Fruit fly (Drosophila melanogaster) whole organism, embryonic: ENCODE results near the gene kek6.

ENCODE experiments used
- Blimp-1 ChIP-seq: fragments of 200-800 bp; sonication (Bioruptor generic); optimal IDR thresholded peaks from 3 replicates; lab custom pipeline; 2018; ENCODE audit warnings: missing biosample characterization, missing genetic modification characterization, mild to moderate bottlenecking, moderate library complexity, missing genetic modification reagents
- CG10959 ChIP-seq: fragments of 200-800 bp; sonication (Bioruptor generic); IDR thresholded peaks from 2 replicates; pipeline ENCODE4 v1.3.6; 2022; ENCODE audit warnings: missing biosample characterization, missing genetic modification characterization
- CG12071 ChIP-seq: fragments of 200-800 bp; sonication (Bioruptor generic); optimal IDR thresholded peaks from 3 replicates; lab custom pipeline; 2018; ENCODE audit warnings: missing biosample characterization, mild to moderate bottlenecking, missing genetic modification characterization
- CG12299 ChIP-seq: fragments of 200-800 bp; sonication (Bioruptor generic); optimal IDR thresholded peaks from 2 replicates; lab custom pipeline; 2018; ENCODE audit warnings: missing biosample characterization, mild to moderate bottlenecking, missing genetic modification characterization
- CG1529 ChIP-seq: fragments of 200-800 bp; sonication (Bioruptor generic); optimal IDR thresholded peaks from 3 replicates; lab custom pipeline; 2018; ENCODE audit warnings: missing biosample characterization, missing genetic modification characterization
- CG15479 ChIP-seq: fragments of 200-800 bp; sonication (Bioruptor generic); optimal IDR thresholded peaks from 3 replicates; lab custom pipeline; 2019; ENCODE audit warnings: missing biosample characterization, mild to moderate bottlenecking, missing genetic modification characterization, moderate library complexity
- CG15696 ChIP-seq: fragments of 200-800 bp; sonication (Bioruptor generic); optimal IDR thresholded peaks from 2 replicates; lab custom pipeline; 2019; ENCODE audit warnings: missing biosample characterization, mild to moderate bottlenecking, missing genetic modification characterization, moderate library complexity
- CG32532 ChIP-seq: fragments of 200-800 bp; sonication (Bioruptor generic); IDR thresholded peaks from 2 replicates; pipeline ENCODE4 v1.3.6; 2022; ENCODE audit warnings: missing biosample characterization, missing genetic modification characterization
- CG4360 ChIP-seq: fragments of 200-800 bp; sonication (Bioruptor generic); IDR thresholded peaks from 2 replicates; pipeline ENCODE4 v1.3.6; 2022; ENCODE audit warnings: missing biosample characterization, missing genetic modification characterization
- CG6175 ChIP-seq: fragments of 200-800 bp; sonication (Bioruptor generic); IDR thresholded peaks from 3 replicates; pipeline ENCODE4 v1.3.6; 2022; ENCODE audit warnings: missing biosample characterization, missing genetic modification characterization
- CG7987 ChIP-seq: fragments of 200-800 bp; sonication (Bioruptor generic); optimal IDR thresholded peaks from 2 replicates; lab custom pipeline; 2018; ENCODE audit warnings: missing biosample characterization, mild to moderate bottlenecking, missing genetic modification characterization, moderate library complexity
- CG8765 ChIP-seq: fragments of 200-800 bp; sonication (Bioruptor generic); IDR thresholded peaks from 2 replicates; pipeline ENCODE4 v1.3.6; 2022; ENCODE audit warnings: missing biosample characterization, missing genetic modification characterization
- CG9727 ChIP-seq: fragments of 200-800 bp; sonication (Bioruptor generic); optimal IDR thresholded peaks from 3 replicates; lab custom pipeline; 2017; ENCODE audit warnings: missing biosample characterization, mild to moderate bottlenecking, missing genetic modification characterization
- CG9817 ChIP-seq: fragments of 200-800 bp; sonication (Bioruptor generic); optimal IDR thresholded peaks from 2 replicates; lab custom pipeline; 2018; ENCODE audit warnings: missing biosample characterization, mild to moderate bottlenecking, missing genetic modification characterization, moderate library complexity
- Chrac-16 ChIP-seq: fragments of 200-800 bp; sonication (Bioruptor generic); optimal IDR thresholded peaks from 3 replicates; lab custom pipeline; 2016; ENCODE audit warnings: missing biosample characterization, missing genetic modification characterization
- Dll ChIP-seq: fragments of 200-800 bp; sonication (Bioruptor generic); IDR thresholded peaks from 4 replicates; pipeline ENCODE4 v1.3.6; 2022; ENCODE audit warnings: missing biosample characterization, missing genetic modification characterization; ENCODE audit not compliant: partially characterized antibody
- Doc2 ChIP-seq: fragments of 200-800 bp; sonication (Bioruptor generic); IDR thresholded peaks from 2 replicates; pipeline ENCODE4 v1.3.6; 2022; ENCODE audit warnings: missing biosample characterization, missing genetic modification characterization
- Drgx ChIP-seq: fragments of 200-800 bp; sonication (Bioruptor generic); IDR thresholded peaks from 2 replicates; pipeline ENCODE4 v1.3.6; 2022; ENCODE audit warnings: missing biosample characterization, missing genetic modification characterization
- Fer3 ChIP-seq: fragments of 200-800 bp; sonication (Bioruptor generic); optimal IDR thresholded peaks from 2 replicates; lab custom pipeline; 2018; ENCODE audit warnings: missing biosample characterization, mild to moderate bottlenecking, missing genetic modification characterization, moderate library complexity
- HLHmδ ChIP-seq: fragments of 200-800 bp; sonication (Bioruptor generic); optimal IDR thresholded peaks from 2 replicates; lab custom pipeline; 2018; ENCODE audit warnings: missing biosample characterization, mild to moderate bottlenecking, missing genetic modification characterization, moderate library complexity
- Hand ChIP-seq: fragments of 200-800 bp; sonication (Bioruptor generic); optimal IDR thresholded peaks from 2 replicates; lab custom pipeline; 2017; ENCODE audit warnings: mild to moderate bottlenecking, missing biosample characterization, missing genetic modification reagents, missing genetic modification characterization
- Hey ChIP-seq: fragments of 200-800 bp; sonication (Bioruptor generic); optimal IDR thresholded peaks from 3 replicates; lab custom pipeline; 2018; ENCODE audit warnings: missing biosample characterization, mild to moderate bottlenecking, missing genetic modification characterization
- Hr39 ChIP-seq: fragments of >200 bp; optimal IDR thresholded peaks from 2 replicates; lab custom pipeline; 2017
- Hsf ChIP-seq: fragments of 200-800 bp; sonication (Bioruptor generic); optimal IDR thresholded peaks from 3 replicates; lab custom pipeline; 2016; ENCODE audit warnings: missing biosample characterization, missing genetic modification characterization
- MBD-R2 ChIP-seq: fragments of 200-800 bp; sonication (Bioruptor generic); IDR thresholded peaks from 2 replicates; pipeline ENCODE4 v1.3.6; 2022; ENCODE audit warnings: missing biosample characterization, missing genetic modification characterization
- Mrtf ChIP-seq: fragments of 200-800 bp; sonication (Bioruptor generic); IDR thresholded peaks from 3 replicates; pipeline ENCODE4 v1.3.6; 2022; ENCODE audit warnings: missing biosample characterization, missing genetic modification characterization
- YL-1 ChIP-seq: fragments of 200-800 bp; sonication (Bioruptor generic); optimal IDR thresholded peaks from 3 replicates; lab custom pipeline; 2017; ENCODE audit warnings: missing biosample characterization, mild to moderate bottlenecking, missing genetic modification characterization
- chinmo ChIP-seq: fragments of 200-800 bp; sonication (Bioruptor generic); IDR thresholded peaks from 4 replicates; pipeline ENCODE4 v1.3.6; 2022; ENCODE audit warnings: missing biosample characterization, missing genetic modification characterization; ENCODE audit not compliant: partially characterized antibody
- ci ChIP-seq: fragments of 200-800 bp; sonication (Bioruptor generic); IDR thresholded peaks from 3 replicates; pipeline ENCODE4 v1.3.6; 2022; ENCODE audit warnings: missing biosample characterization, missing genetic modification characterization
- eve ChIP-seq, 2 experiments: fragments of >200 bp; optimal IDR thresholded peaks; 2 replicates each; lab custom pipeline; 2017; ENCODE audit warnings: missing biosample characterization in 2 of 2, missing genetic modification characterization in 2 of 2
- exex ChIP-seq: fragments of 200-800 bp; sonication (Bioruptor generic); optimal IDR thresholded peaks from 4 replicates; lab custom pipeline; 2018; ENCODE audit warnings: missing biosample characterization, mild to moderate bottlenecking, missing genetic modification characterization, moderate library complexity
- gfzf ChIP-seq: fragments of 200-800 bp; sonication (Bioruptor generic); optimal IDR thresholded peaks from 2 replicates; lab custom pipeline; 2016; ENCODE audit warnings: missing biosample characterization, mild to moderate bottlenecking, missing genetic modification characterization, moderate library complexity
- ham ChIP-seq: fragments of 200-800 bp; sonication (Bioruptor generic); IDR thresholded peaks from 2 replicates; pipeline ENCODE4 v1.3.6; 2022; ENCODE audit warnings: missing biosample characterization, missing genetic modification characterization
- ind ChIP-seq: fragments of 200-800 bp; sonication (Bioruptor generic); optimal IDR thresholded peaks from 3 replicates; lab custom pipeline; 2016; ENCODE audit warnings: missing biosample characterization, missing genetic modification characterization
- jumu ChIP-seq: fragments of 200-800 bp; sonication (Bioruptor generic); optimal IDR thresholded peaks from 3 replicates; lab custom pipeline; 2016; ENCODE audit warnings: missing biosample characterization, missing genetic modification characterization
- lola ChIP-seq, 3 experiments: fragments of >200 bp in 2 of 3; fragments of 200-800 bp in 1 of 3; sonication (Bioruptor generic) in 1 of 3; optimal IDR thresholded peaks; 2 replicates each; lab custom pipeline; 2017 to 2019; ENCODE audit warnings: missing biosample characterization in 3 of 3, missing genetic modification characterization in 3 of 3, mild to moderate bottlenecking in 1 of 3, moderate library complexity in 1 of 3
- mirr ChIP-seq: fragments of 200-800 bp; sonication (Bioruptor generic); optimal IDR thresholded peaks from 3 replicates; lab custom pipeline; 2018; ENCODE audit warnings: missing biosample characterization, mild to moderate bottlenecking, missing genetic modification characterization
- oc ChIP-seq: fragments of 200-800 bp; sonication (Bioruptor generic); optimal IDR thresholded peaks from 2 replicates; lab custom pipeline; 2018; ENCODE audit warnings: missing biosample characterization, mild to moderate bottlenecking, missing genetic modification characterization, moderate library complexity
- sc ChIP-seq, 3 experiments: fragments of >200 bp in 2 of 3; fragments of 200-800 bp in 1 of 3; sonication (Bioruptor generic) in 1 of 3; optimal IDR thresholded peaks; 2 replicates in 2 of 3; 3 replicates in 1 of 3; lab custom pipeline; 2017; ENCODE audit warnings: mild to moderate bottlenecking in 1 of 3, missing biosample characterization in 1 of 3, missing genetic modification characterization in 1 of 3, missing genetic modification reagents in 1 of 3
- sisA ChIP-seq: fragments of 200-800 bp; sonication (Bioruptor generic); IDR thresholded peaks from 2 replicates; pipeline ENCODE4 v1.3.6; 2022; ENCODE audit warnings: missing biosample characterization, missing genetic modification characterization
- sug ChIP-seq: fragments of 200-800 bp; optimal IDR thresholded peaks from 2 replicates; lab custom pipeline; 2019; ENCODE audit warnings: missing biosample characterization, mild to moderate bottlenecking, missing genetic modification characterization, moderate library complexity
- tll ChIP-seq, 2 experiments: fragments of 200-800 bp in 1 of 2; fragments of >200 bp in 1 of 2; sonication (Bioruptor generic) in 1 of 2; optimal IDR thresholded peaks; 2 replicates each; lab custom pipeline; 2017 to 2019; ENCODE audit warnings: missing biosample characterization in 2 of 2, missing genetic modification characterization in 2 of 2, mild to moderate bottlenecking in 1 of 2, moderate library complexity in 1 of 2
- unc-4 ChIP-seq: fragments of 200-800 bp; sonication (Bioruptor generic); IDR thresholded peaks from 2 replicates; pipeline ENCODE4 v1.3.6; 2022; ENCODE audit warnings: missing biosample characterization, missing genetic modification characterization; ENCODE audit not compliant: partially characterized antibody
- vfl ChIP-seq: fragments of 200-800 bp; sonication (Bioruptor generic); optimal IDR thresholded peaks from 2 replicates; lab custom pipeline; 2016; ENCODE audit warnings: missing biosample characterization, missing genetic modification characterization
- vvl ChIP-seq: fragments of 200-800 bp; sonication (Bioruptor generic); IDR thresholded peaks from 2 replicates; pipeline ENCODE4 v1.3.6; 2022; ENCODE audit warnings: missing biosample characterization, missing genetic modification characterization
- zen ChIP-seq: fragments of 200-800 bp; sonication (Bioruptor generic); optimal IDR thresholded peaks from 3 replicates; lab custom pipeline; 2018; ENCODE audit warnings: missing biosample characterization, mild to moderate bottlenecking, missing genetic modification characterization, moderate library complexity
- zfh2 ChIP-seq: fragments of 200-800 bp; sonication (Bioruptor generic); optimal IDR thresholded peaks from 2 replicates; lab custom pipeline; 2016; ENCODE audit warnings: missing biosample characterization, missing genetic modification characterization

kek6 gene

dm6 chr3R:31688671-31689642, 67.0 kb downstream of the kek6 start (continued):
- no peak for TF ChIP-seq sisA (GFP tag; lab: Robert Waterston, UW)
- TF ChIP-seq Hr39: no peak
- peak; percentile 63 for TF ChIP-seq vvl (GFP tag; lab: Robert Waterston, UW)
- TF ChIP-seq Chrac-16 (GFP tag; lab: Kevin White, UChicago): no peak
- TF ChIP-seq unc-4 (GFP tag; lab: Robert Waterston, UW): 0 out of 2 replicates have a peak, but pooled peaks have one; percentile 12
- no peak for TF ChIP-seq jumu (GFP tag; lab: Kevin White, UChicago)
- TF ChIP-seq CG9727: no peak
- no peak for TF ChIP-seq ind (GFP tag; lab: Kevin White, UChicago)
- TF ChIP-seq Drgx: no peak
- TF ChIP-seq HLHmδ: no peak
- no peak for TF ChIP-seq CG9817 (tag; lab: Kevin White, UChicago)
- no peak for TF ChIP-seq CG1529 (GFP tag; lab: Kevin White, UChicago)
- no peak for TF ChIP-seq CG7987 (GFP tag; lab: Kevin White, UChicago)
- no peak for TF ChIP-seq zfh2 (GFP tag; lab: Kevin White, UChicago)
- TF ChIP-seq vfl (GFP tag; lab: Kevin White, UChicago): no peak
- TF ChIP-seq Hsf: no peak
- TF ChIP-seq CG15479 (GFP tag; lab: Kevin White, UChicago): peak; percentile 5
- no peak for TF ChIP-seq CG32532
- no peak for TF ChIP-seq gfzf (GFP tag; lab: Kevin White, UChicago)
- TF ChIP-seq Doc2: no peak
- peak in 1 of 3 experiments; percentile 16 for TF ChIP-seq lola (GFP tag; optimal IDR thresholded peaks at IDR 0.05; lab: Kevin White, UChicago)
- TF ChIP-seq Mrtf: no peak
- no peak for TF ChIP-seq zen (tag; lab: Kevin White, UChicago)
- no peak for TF ChIP-seq mirr (GFP tag; lab: Kevin White, UChicago)
- TF ChIP-seq ci: peak; percentile 57; the same call in 1 of the 3 replicates
- TF ChIP-seq CG6175 (GFP tag; lab: Robert Waterston, UW): no peak
- no peak for TF ChIP-seq Hey (tag; lab: Kevin White, UChicago)
- peak; percentile 49; the same call in 1 of the 4 replicates for TF ChIP-seq Dll (GFP tag; lab: Robert Waterston, UW)
- peak; percentile 83; the same call in 3 of the 4 replicates for TF ChIP-seq chinmo (GFP tag; lab: Robert Waterston, UW)
- no peak for TF ChIP-seq CG12071 (GFP tag; lab: Kevin White, UChicago)
- no peak for TF ChIP-seq CG8765 (GFP tag; lab: Robert Waterston, UW)
- TF ChIP-seq CG4360 (GFP tag; lab: Robert Waterston, UW): no peak; the same call in 1 of the 2 replicates
- 0 out of 2 replicates have a peak, but pooled peaks have one; percentile 12 for TF ChIP-seq MBD-R2
- TF ChIP-seq Fer3 (tag; lab: Kevin White, UChicago): no peak
- no peak for TF ChIP-seq CG10959 (GFP tag; lab: Robert Waterston, UW)
- no peak for TF ChIP-seq sug (tag; lab: Kevin White, UChicago)
- TF ChIP-seq ham (GFP tag; lab: Robert Waterston, UW): no peak
- no peak for TF ChIP-seq Blimp-1 (GFP tag; lab: Kevin White, UChicago)
- TF ChIP-seq eve (GFP tag; optimal IDR thresholded peaks at IDR 0.05; lab: Kevin White, UChicago): no peak
- no peak for TF ChIP-seq exex
- TF ChIP-seq YL-1 (GFP tag; lab: Kevin White, UChicago): no peak
- TF ChIP-seq sc (optimal IDR thresholded peaks at IDR 0.05; lab: Kevin White, UChicago): no peak
- no peak for TF ChIP-seq sc (GFP tag; optimal IDR thresholded peaks at IDR 0.05; lab: Kevin White, UChicago)
- no peak for TF ChIP-seq Hand (GFP tag; lab: Kevin White, UChicago)
- no peak for TF ChIP-seq CG12299
- TF ChIP-seq tll (GFP tag; optimal IDR thresholded peaks at IDR 0.05; lab: Kevin White, UChicago): no peak
- TF ChIP-seq oc (tag; lab: Kevin White, UChicago): no peak
- TF ChIP-seq CG15696: no peak
